Fruit fly (Drosophila melanogaster) S2 (cell line): ENCODE measurements around the gene CG45071.

Experiments
- CG8478 ChIP-seq: fragments of >200 bp; optimal IDR thresholded peaks from 2 replicates; lab custom pipeline; 2018
- CTCF ChIP-seq, 2 experiments: fragments of >200 bp; optimal IDR thresholded peaks; 2 replicates each; lab custom pipeline; 2018

Gene CG45071

dm6 chr3L:15097878-15098520, 7.7 kb upstream of the CG45071 start, which contains the start of gene Ctps:
TSS of gene Ctps (plus strand) at chr3L:15097914.
- TF ChIP-seq CG8478 (no peak), CTCF (optimal IDR thresholded peaks at IDR 0.05; lab: Kevin White, UChicago) (no peak)

- TF ChIP-seq CG8478 (no peak), CTCF (optimal IDR thresholded peaks at IDR 0.05; lab: Kevin White, UChicago) (no peak)
These were observed 6.8 kb upstream of the CG45071 start for dm6 chr3L:15098659-15099512.

dm6 chr3L:15099541-15099940, 6.1 kb upstream of the CG45071 start:
- TF ChIP-seq CTCF (optimal IDR thresholded peaks at IDR 0.05; lab: Kevin White, UChicago) = no peak
- no peak for TF ChIP-seq CG8478

dm6 chr3L:15100983-15101382, 4.7 kb upstream of the CG45071 start:
- no peak for TF ChIP-seq CG8478
- TF ChIP-seq CTCF (optimal IDR thresholded peaks at IDR 0.05; lab: Kevin White, UChicago) = no peak

- TF ChIP-seq CTCF (optimal IDR thresholded peaks at IDR 0.05; lab: Kevin White, UChicago) (no peak), CG8478 (no peak)
These were observed 3.9 kb upstream of the CG45071 start for dm6 chr3L:15101639-15102413.

- no peak for TF ChIP-seq CTCF (optimal IDR thresholded peaks at IDR 0.05; lab: Kevin White, UChicago)
- TF ChIP-seq CG8478 = no peak
These were observed 2.9 kb upstream of the CG45071 start for dm6 chr3L:15102669-15103309.

dm6 chr3L:15103988-15104848, 1.5 kb upstream of the CG45071 start:
- TF ChIP-seq CTCF (optimal IDR thresholded peaks at IDR 0.05; lab: Kevin White, UChicago) = no peak
- TF ChIP-seq CG8478 = no peak

- TF ChIP-seq CG8478 (no peak), CTCF (optimal IDR thresholded peaks at IDR 0.05; lab: Kevin White, UChicago) (no peak)
These were observed 680 bp upstream of the CG45071 start for dm6 chr3L:15104849-15105555.

- no peak for TF ChIP-seq CG8478
- no peak for TF ChIP-seq CTCF (optimal IDR thresholded peaks at IDR 0.05; lab: Kevin White, UChicago)
These were observed 1.6 kb downstream of the CG45071 start for dm6 chr3L:15107158-15107775.

dm6 chr3L:15107776-15108379, 2.2 kb downstream of the CG45071 start:
- TF ChIP-seq CG8478 (no peak), CTCF (optimal IDR thresholded peaks at IDR 0.05; lab: Kevin White, UChicago) (no peak)

dm6 chr3L:15108524-15108923, 2.8 kb downstream of the CG45071 start:
- TF ChIP-seq CTCF (optimal IDR thresholded peaks at IDR 0.05; lab: Kevin White, UChicago) = no peak
- TF ChIP-seq CG8478 = no peak

- TF ChIP-seq CG8478 (no peak), CTCF (optimal IDR thresholded peaks at IDR 0.05; lab: Kevin White, UChicago) (no peak)
These were observed 3.3 kb downstream of the CG45071 start for dm6 chr3L:15108948-15109347.

dm6 chr3L:15113257-15113656, 7.6 kb downstream of the CG45071 start, which contains the start of gene CG13458:
TSS of gene CG13458 (plus strand) at chr3L:15113557.
- TF ChIP-seq CG8478 = no peak
- no peak for TF ChIP-seq CTCF (optimal IDR thresholded peaks at IDR 0.05; lab: Kevin White, UChicago)
